Fruit fly (Drosophila melanogaster) whole organism, embryonic: ENCODE data around the gene CG5846.
A peak's percentile ranks its signal among the peaks of the same experiment; 100 is the strongest.

Source experiments
- Bteb2 ChIP-seq: fragments of 200-800 bp; sonication (Bioruptor generic); optimal IDR thresholded peaks from 2 replicates; lab custom pipeline; 2016; ENCODE audit warnings: missing biosample characterization, missing genetic modification characterization
- C15 ChIP-seq: fragments of 200-800 bp; sonication (Bioruptor generic); IDR thresholded peaks from 3 replicates; pipeline ENCODE4 v1.3.6; 2022; ENCODE audit warnings: missing biosample characterization, missing genetic modification characterization
- CG10959 ChIP-seq: fragments of 200-800 bp; sonication (Bioruptor generic); IDR thresholded peaks from 2 replicates; pipeline ENCODE4 v1.3.6; 2022; ENCODE audit warnings: missing biosample characterization, missing genetic modification characterization
- CG11560 ChIP-seq: fragments of 200-800 bp; sonication (Bioruptor generic); IDR thresholded peaks from 3 replicates; pipeline ENCODE4 v1.3.6; 2022; ENCODE audit warnings: missing biosample characterization, missing genetic modification characterization
- CG11695 ChIP-seq: fragments of 200-800 bp; sonication (Bioruptor generic); IDR thresholded peaks from 3 replicates; pipeline ENCODE4 v1.3.6; 2022; ENCODE audit warnings: missing biosample characterization, missing genetic modification characterization
- CG12071 ChIP-seq: fragments of 200-800 bp; sonication (Bioruptor generic); optimal IDR thresholded peaks from 3 replicates; lab custom pipeline; 2018; ENCODE audit warnings: missing biosample characterization, mild to moderate bottlenecking, missing genetic modification characterization
- CG12391 ChIP-seq: fragments of 200-800 bp; sonication (Bioruptor generic); optimal IDR thresholded peaks from 3 replicates; lab custom pipeline; 2018; ENCODE audit warnings: missing biosample characterization, mild to moderate bottlenecking, missing genetic modification characterization, moderate library complexity
- CG15073 ChIP-seq: fragments of 200-800 bp; sonication (Bioruptor generic); optimal IDR thresholded peaks from 2 replicates; lab custom pipeline; 2016; ENCODE audit warnings: missing biosample characterization, missing genetic modification characterization
- CG1529 ChIP-seq: fragments of 200-800 bp; sonication (Bioruptor generic); optimal IDR thresholded peaks from 3 replicates; lab custom pipeline; 2018; ENCODE audit warnings: missing biosample characterization, missing genetic modification characterization
- CG1603 ChIP-seq: fragments of 200-800 bp; sonication (Bioruptor generic); optimal IDR thresholded peaks from 2 replicates; lab custom pipeline; 2019; ENCODE audit warnings: missing biosample characterization, mild to moderate bottlenecking, missing genetic modification characterization, moderate library complexity
- CG16863 ChIP-seq: fragments of 200-800 bp; sonication (Bioruptor generic); optimal IDR thresholded peaks from 3 replicates; lab custom pipeline; 2016; ENCODE audit warnings: missing biosample characterization, missing genetic modification characterization
- CG3847 ChIP-seq: fragments of 200-800 bp; sonication (Bioruptor generic); IDR thresholded peaks from 2 replicates; pipeline ENCODE4 v1.3.6; 2022; ENCODE audit warnings: missing biosample characterization, missing genetic modification characterization
- CG42726 ChIP-seq: fragments of 200-800 bp; sonication (Bioruptor generic); IDR thresholded peaks from 2 replicates; pipeline ENCODE4 v1.3.6; 2022; ENCODE audit warnings: missing biosample characterization, missing genetic modification characterization; ENCODE audit not compliant: partially characterized antibody
- CG4360 ChIP-seq: fragments of 200-800 bp; sonication (Bioruptor generic); IDR thresholded peaks from 2 replicates; pipeline ENCODE4 v1.3.6; 2022; ENCODE audit warnings: missing biosample characterization, missing genetic modification characterization
- CG4730 ChIP-seq: fragments of 200-800 bp; sonication (Bioruptor generic); IDR thresholded peaks from 2 replicates; pipeline ENCODE4 v1.3.6; 2022; ENCODE audit warnings: missing biosample characterization, missing genetic modification characterization
- CG5180 ChIP-seq: fragments of 200-800 bp; sonication (Bioruptor generic); optimal IDR thresholded peaks from 3 replicates; lab custom pipeline; 2017; ENCODE audit warnings: missing biosample characterization, missing genetic modification characterization, mild to moderate bottlenecking, moderate library complexity, missing genetic modification reagents
- CG6791 ChIP-seq: fragments of 200-800 bp; sonication (Bioruptor generic); IDR thresholded peaks from 3 replicates; pipeline ENCODE4 v1.3.6; 2022; ENCODE audit warnings: missing biosample characterization, missing genetic modification characterization; ENCODE audit not compliant: partially characterized antibody
- CG7839 ChIP-seq: fragments of 200-800 bp; sonication (Bioruptor generic); optimal IDR thresholded peaks from 3 replicates; lab custom pipeline; 2018; ENCODE audit warnings: missing biosample characterization, mild to moderate bottlenecking, missing genetic modification characterization, moderate library complexity
- CG8924 ChIP-seq: fragments of 200-800 bp; optimal IDR thresholded peaks from 3 replicates; lab custom pipeline; 2019; ENCODE audit warnings: missing biosample characterization, mild to moderate bottlenecking, missing genetic modification characterization, moderate library complexity
- CG9609 ChIP-seq: fragments of 200-800 bp; sonication (Bioruptor generic); optimal IDR thresholded peaks from 3 replicates; lab custom pipeline; 2016; ENCODE audit warnings: missing biosample characterization, missing genetic modification characterization
- Camta ChIP-seq: fragments of 200-800 bp; sonication (Bioruptor generic); optimal IDR thresholded peaks from 2 replicates; lab custom pipeline; 2016; ENCODE audit warnings: missing biosample characterization, missing genetic modification characterization
- Chrac-16 ChIP-seq: fragments of 200-800 bp; sonication (Bioruptor generic); optimal IDR thresholded peaks from 3 replicates; lab custom pipeline; 2016; ENCODE audit warnings: missing biosample characterization, missing genetic modification characterization
- CkIIα-i1 ChIP-seq: fragments of 200-800 bp; sonication (Bioruptor generic); IDR thresholded peaks from 2 replicates; pipeline ENCODE4 v1.3.6; 2022; ENCODE audit warnings: missing biosample characterization, missing genetic modification characterization
- Dbx ChIP-seq: fragments of 200-800 bp; sonication (Bioruptor generic); IDR thresholded peaks from 3 replicates; pipeline ENCODE4 v1.3.6; 2022; ENCODE audit warnings: missing biosample characterization, missing genetic modification characterization
- Dip2 ChIP-seq: fragments of 200-800 bp; sonication (Bioruptor generic); IDR thresholded peaks from 2 replicates; pipeline ENCODE4 v1.3.6; 2022; ENCODE audit warnings: missing biosample characterization, missing genetic modification characterization
- Doc3 ChIP-seq: fragments of 200-800 bp; sonication (Bioruptor generic); IDR thresholded peaks from 3 replicates; pipeline ENCODE4 v1.3.6; 2022; ENCODE audit warnings: missing biosample characterization, missing genetic modification characterization; ENCODE audit not compliant: partially characterized antibody
- E2f2 ChIP-seq: fragments of 200-800 bp; sonication (Bioruptor generic); IDR thresholded peaks from 2 replicates; pipeline ENCODE4 v1.3.6; 2022; ENCODE audit warnings: missing biosample characterization, missing genetic modification characterization
- Ets65A ChIP-seq: fragments of 200-800 bp; sonication (Bioruptor generic); peaks from one replicate; lab custom pipeline; 2016; ENCODE audit warnings: missing biosample characterization, missing genetic modification characterization
- GATAe ChIP-seq: fragments of 200-800 bp; sonication (Bioruptor generic); conservative IDR thresholded peaks from 2 replicates; pipeline ENCODE4 v1.3.6; 2022; ENCODE audit warnings: missing biosample characterization, missing genetic modification characterization
- Hr51 ChIP-seq, 2 experiments: fragments of 200-800 bp; sonication (Bioruptor generic); optimal IDR thresholded peaks; 2 replicates in 1 of 2; 3 replicates in 1 of 2; lab custom pipeline; 2016 to 2018; ENCODE audit warnings: missing biosample characterization in 2 of 2, missing genetic modification characterization in 2 of 2, mild to moderate bottlenecking in 1 of 2, moderate library complexity in 1 of 2
- Kr ChIP-seq: fragments of 200-800 bp; sonication (Bioruptor generic); optimal IDR thresholded peaks from 2 replicates; lab custom pipeline; 2017; ENCODE audit warnings: missing biosample characterization, mild to moderate bottlenecking, missing genetic modification characterization
- Optix ChIP-seq: fragments of 200-800 bp; sonication (Bioruptor generic); IDR thresholded peaks from 3 replicates; pipeline ENCODE4 v1.3.6; 2022; ENCODE audit warnings: missing biosample characterization, missing genetic modification characterization
- Sox100B ChIP-seq: fragments of 200-800 bp; sonication (Bioruptor generic); optimal IDR thresholded peaks from 3 replicates; lab custom pipeline; 2018; ENCODE audit warnings: missing biosample characterization, mild to moderate bottlenecking, missing genetic modification characterization
- Xrp1 ChIP-seq: fragments of 200-800 bp; sonication (Bioruptor generic); IDR thresholded peaks from 2 replicates; pipeline ENCODE4 v1.3.6; 2022; ENCODE audit warnings: missing biosample characterization, missing genetic modification characterization
- YL-1 ChIP-seq: fragments of 200-800 bp; sonication (Bioruptor generic); optimal IDR thresholded peaks from 3 replicates; lab custom pipeline; 2017; ENCODE audit warnings: missing biosample characterization, mild to moderate bottlenecking, missing genetic modification characterization
- al ChIP-seq: fragments of 200-800 bp; sonication (Bioruptor generic); IDR thresholded peaks from 2 replicates; pipeline ENCODE4 v1.3.6; 2022; ENCODE audit warnings: missing biosample characterization, missing genetic modification characterization
- ase ChIP-seq: fragments of 200-800 bp; sonication (Bioruptor generic); IDR thresholded peaks from 3 replicates; pipeline ENCODE4 v1.3.6; 2022; ENCODE audit warnings: missing biosample characterization, missing genetic modification characterization
- az2 ChIP-seq: fragments of 200-800 bp; sonication (Bioruptor generic); optimal IDR thresholded peaks from 3 replicates; lab custom pipeline; 2016; ENCODE audit warnings: missing biosample characterization, missing genetic modification characterization
- btn ChIP-seq: fragments of 200-800 bp; sonication (Bioruptor generic); optimal IDR thresholded peaks from 2 replicates; lab custom pipeline; 2016; ENCODE audit warnings: missing biosample characterization, missing genetic modification characterization
- chinmo ChIP-seq: fragments of 200-800 bp; sonication (Bioruptor generic); IDR thresholded peaks from 4 replicates; pipeline ENCODE4 v1.3.6; 2022; ENCODE audit warnings: missing biosample characterization, missing genetic modification characterization; ENCODE audit not compliant: partially characterized antibody
- chm ChIP-seq: fragments of 200-800 bp; sonication (Bioruptor generic); IDR thresholded peaks from 2 replicates; pipeline ENCODE4 v1.3.6; 2022; ENCODE audit warnings: missing biosample characterization, missing genetic modification characterization
- fd64A ChIP-seq: fragments of 200-800 bp; sonication (Bioruptor generic); optimal IDR thresholded peaks from 3 replicates; lab custom pipeline; 2018; ENCODE audit warnings: missing biosample characterization, mild to moderate bottlenecking, missing genetic modification characterization
- gcm ChIP-seq: fragments of 200-800 bp; sonication (Bioruptor generic); optimal IDR thresholded peaks from 2 replicates; lab custom pipeline; 2019; ENCODE audit warnings: missing biosample characterization, mild to moderate bottlenecking, missing genetic modification characterization, moderate library complexity
- luna ChIP-seq: fragments of 200-800 bp; sonication (Bioruptor generic); optimal IDR thresholded peaks from 2 replicates; lab custom pipeline; 2016; ENCODE audit warnings: missing biosample characterization, missing genetic modification characterization
- pan ChIP-seq, 4 experiments: fragments of >200 bp in 3 of 4; fragments of 200-800 bp in 1 of 4; sonication (Bioruptor generic) in 1 of 4; optimal IDR thresholded peaks in 3 of 4; IDR thresholded peaks in 1 of 4; 2 replicates each; pipeline versions ENCODE4 v1.3.6 to Lab custom; 2017 to 2022; ENCODE audit warnings: missing biosample characterization in 2 of 4, missing genetic modification characterization in 2 of 4, mixed read lengths in 1 of 4
- sc ChIP-seq, 3 experiments: fragments of >200 bp in 2 of 3; fragments of 200-800 bp in 1 of 3; sonication (Bioruptor generic) in 1 of 3; optimal IDR thresholded peaks; 2 replicates in 2 of 3; 3 replicates in 1 of 3; lab custom pipeline; 2017; ENCODE audit warnings: mild to moderate bottlenecking in 1 of 3, missing biosample characterization in 1 of 3, missing genetic modification characterization in 1 of 3, missing genetic modification reagents in 1 of 3
- tgo ChIP-seq: fragments of 200-800 bp; sonication (Bioruptor generic); IDR thresholded peaks from 3 replicates; pipeline ENCODE4 v1.3.6; 2022; ENCODE audit warnings: missing biosample characterization, missing genetic modification characterization
- tin ChIP-seq: fragments of 200-800 bp; sonication (Bioruptor generic); optimal IDR thresholded peaks from 3 replicates; lab custom pipeline; 2016; ENCODE audit warnings: missing biosample characterization, missing genetic modification characterization
- tll ChIP-seq, 2 experiments: fragments of 200-800 bp in 1 of 2; fragments of >200 bp in 1 of 2; sonication (Bioruptor generic) in 1 of 2; optimal IDR thresholded peaks; 2 replicates each; lab custom pipeline; 2017 to 2019; ENCODE audit warnings: missing biosample characterization in 2 of 2, missing genetic modification characterization in 2 of 2, mild to moderate bottlenecking in 1 of 2, moderate library complexity in 1 of 2

The CG5846 gene

DNA sequence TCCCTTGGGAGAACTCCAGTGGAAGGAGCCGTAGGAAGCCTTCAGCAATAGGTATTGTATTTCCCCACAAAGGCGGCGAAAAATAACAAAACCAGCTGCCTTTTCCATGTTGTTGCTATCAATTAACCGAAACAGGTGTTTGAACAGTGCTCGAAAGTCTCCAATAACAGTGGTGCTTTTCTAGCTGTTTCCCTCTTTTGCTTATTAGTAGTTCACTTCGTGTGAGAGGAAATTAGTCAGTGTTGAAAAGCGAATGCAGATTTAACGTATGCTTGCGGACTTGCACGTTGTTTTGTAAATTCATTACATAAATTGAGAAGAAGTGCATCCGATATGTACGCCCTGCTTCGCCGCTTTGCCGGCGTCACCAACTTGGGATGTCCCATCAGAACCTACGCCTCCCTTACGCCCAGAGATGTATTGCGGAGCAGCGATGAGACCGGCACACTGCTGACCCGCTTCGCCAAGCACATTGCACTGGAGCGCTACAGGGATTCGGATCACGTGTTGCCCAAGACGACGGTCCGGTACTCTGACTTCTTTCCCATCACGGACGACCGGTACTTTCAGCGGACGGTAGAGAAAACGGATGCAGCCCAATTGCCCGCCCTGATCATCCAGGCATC, 18.3 kb downstream of the CG5846 start, which contains the start of the genes Datp and CG4619 (continued):
- no peak for TF ChIP-seq CG11560 (tag; lab: Robert Waterston, UW)
- no peak for TF ChIP-seq Bteb2
- TF ChIP-seq CG6791 (GFP tag; lab: Robert Waterston, UW), result peak; percentile 65; the same call in 1 of the 3 replicates
- no peak; the same call in 1 of the 2 replicates for TF ChIP-seq al
- TF ChIP-seq Optix (GFP tag; lab: Robert Waterston, UW), result no peak
- no peak for TF ChIP-seq Sox100B (GFP tag; lab: Kevin White, UChicago)
- no peak for TF ChIP-seq gcm (GFP tag; lab: Kevin White, UChicago)
- no peak for TF ChIP-seq CG1529 (GFP tag; lab: Kevin White, UChicago)
- TF ChIP-seq CG42726 (GFP tag; lab: Robert Waterston, UW), result no peak
- TF ChIP-seq tgo, result no peak
- no peak for TF ChIP-seq sc (optimal IDR thresholded peaks at IDR 0.05; lab: Kevin White, UChicago)
- no peak for TF ChIP-seq sc (GFP tag; optimal IDR thresholded peaks at IDR 0.05; lab: Kevin White, UChicago)
- TF ChIP-seq tll (GFP tag; optimal IDR thresholded peaks at IDR 0.05; lab: Kevin White, UChicago), result no peak
- TF ChIP-seq fd64A (GFP tag; lab: Kevin White, UChicago), result no peak
- no peak for TF ChIP-seq btn
- no peak for TF ChIP-seq luna (GFP tag; lab: Kevin White, UChicago)
- peak; percentile 31 for TF ChIP-seq tin (GFP tag; lab: Kevin White, UChicago)
- TF ChIP-seq CG10959 (GFP tag; lab: Robert Waterston, UW), result no peak
- peak; percentile 91 for TF ChIP-seq Ets65A
- no peak for TF ChIP-seq CG12071 (GFP tag; lab: Kevin White, UChicago)
- TF ChIP-seq CG8924, result no peak
- no peak for TF ChIP-seq CG7839 (tag; lab: Kevin White, UChicago)
- TF ChIP-seq Hr51 (GFP tag; optimal IDR thresholded peaks at IDR 0.05; lab: Kevin White, UChicago), result no peak
- no peak for TF ChIP-seq C15
- TF ChIP-seq YL-1, result peak; percentile 68
- TF ChIP-seq CG16863 (GFP tag; lab: Kevin White, UChicago), result no peak
- no peak for TF ChIP-seq Camta
- no peak for TF ChIP-seq CkIIα-i1 (GFP tag; lab: Robert Waterston, UW)
- peak; percentile 64 for TF ChIP-seq CG4360 (GFP tag; lab: Robert Waterston, UW)
- TF ChIP-seq GATAe (GFP tag; lab: Robert Waterston, UW), result no peak
- peak; percentile 19 for TF ChIP-seq CG12391 (tag; lab: Kevin White, UChicago)
- no peak for TF ChIP-seq Dip2 (GFP tag; lab: Robert Waterston, UW)
- no peak for TF ChIP-seq CG15073 (GFP tag; lab: Kevin White, UChicago)
- no peak for TF ChIP-seq Kr (GFP tag; lab: Kevin White, UChicago)
- no peak for TF ChIP-seq pan (optimal IDR thresholded peaks at IDR 0.05; lab: Kevin White, UChicago)
- TF ChIP-seq pan (GFP tag; optimal IDR thresholded peaks at IDR 0.05 in 1 of 2, IDR thresholded peaks at IDR 0.05 in 1 of 2), result no peak
- no peak for TF ChIP-seq az2 (GFP tag; lab: Kevin White, UChicago)
- TF ChIP-seq Dbx (GFP tag; lab: Robert Waterston, UW), result peak; percentile 62; the same call in 2 of the 3 replicates
- TF ChIP-seq ase, result no peak
- TF ChIP-seq E2f2 (GFP tag; lab: Robert Waterston, UW), result peak; percentile 32; the same call in 1 of the 2 replicates
- TF ChIP-seq CG11695 (GFP tag; lab: Robert Waterston, UW), result no peak
- no peak for TF ChIP-seq chm (GFP tag; lab: Robert Waterston, UW)
- TF ChIP-seq CG5180 (GFP tag; lab: Kevin White, UChicago), result no peak
- peak; percentile 1 for TF ChIP-seq Chrac-16 (GFP tag; lab: Kevin White, UChicago)
- peak; percentile 31; the same call in 1 of the 2 replicates for TF ChIP-seq Xrp1 (GFP tag; lab: Robert Waterston, UW)
- no peak for TF ChIP-seq Doc3
- TF ChIP-seq CG1603 (tag; lab: Kevin White, UChicago), result peak; percentile 74
- TF ChIP-seq chinmo (GFP tag; lab: Robert Waterston, UW), result no peak
- TF ChIP-seq CG4730, result no peak
- peak; percentile 83 for TF ChIP-seq CG3847 (GFP tag; lab: Robert Waterston, UW)
- peak; percentile 51 for TF ChIP-seq CG9609 (GFP tag; lab: Kevin White, UChicago)
